Fruit fly (Drosophila melanogaster): ENCODE measurements around the gene PolQ.

DNA sequence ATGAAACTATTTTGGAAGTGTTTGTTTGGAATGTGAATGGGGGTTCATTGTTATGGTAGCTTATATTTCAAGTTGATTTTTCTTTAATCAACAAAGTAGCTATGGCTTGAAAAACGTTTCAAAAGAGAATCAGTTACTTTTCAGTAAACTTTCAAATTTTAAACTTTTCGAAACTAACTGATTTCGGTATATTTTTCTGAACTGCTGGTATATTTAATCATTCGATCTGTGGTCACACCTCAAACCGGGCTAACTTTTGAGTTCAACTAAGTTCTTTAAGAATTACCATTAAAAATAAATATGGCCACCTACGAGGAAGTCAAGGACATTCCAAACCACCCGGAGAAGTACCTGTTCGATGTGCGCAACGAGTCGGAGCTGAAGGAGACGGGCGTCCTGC lies 7.2 kb downstream of the PolQ start, which contains the start of gene CG12279:
- no peak for TF ChIP-seq vri (GFP tag; optimal IDR thresholded peaks at IDR 0.05)
- no peak for TF ChIP-seq Hr4 (GFP tag; optimal IDR thresholded peaks at IDR 0.05)
- no peak for TF ChIP-seq CG4318 (GFP tag; optimal IDR thresholded peaks at IDR 0.05)
- TF ChIP-seq OdsH (GFP tag; optimal IDR thresholded peaks at IDR 0.05), result no peak
- TF ChIP-seq fkh (GFP tag; optimal IDR thresholded peaks at IDR 0.05), result no peak

Data from whole organism, prepupa.